Worm (Caenorhabditis elegans) whole organism, L1 larva: ENCODE data around the gene F41E6.8.

ENCODE experiments used
- C34B4.2 ChIP-seq: sonication (generic microtip); optimal IDR thresholded peaks from 2 replicates; lab custom pipeline; 2017; ENCODE audit warnings: mild to moderate bottlenecking, missing genetic modification characterization, missing compliant biosample characterization
- F16B12.6 ChIP-seq: fragments of 150-350 bp; optimal IDR thresholded peaks from 2 replicates; lab custom pipeline; 2014; ENCODE audit warnings: missing biosample characterization, missing genetic modification characterization
- Y116A8C.19 ChIP-seq: sonication (generic microtip); optimal IDR thresholded peaks from 2 replicates; lab custom pipeline; 2016; ENCODE audit warnings: missing compliant biosample characterization, missing genetic modification characterization, borderline replicate concordance
- aly-2 ChIP-seq: fragments of 150-350 bp; optimal IDR thresholded peaks from 2 replicates; lab custom pipeline; 2014; ENCODE audit warnings: missing biosample characterization, missing genetic modification characterization
- ama-1 ChIP-seq: fragments of 150-350 bp; optimal IDR thresholded peaks from 2 replicates; lab custom pipeline; 2014
- blmp-1 ChIP-seq: fragments of 150-350 bp; optimal IDR thresholded peaks from 2 replicates; lab custom pipeline; 2014; ENCODE audit warnings: missing biosample characterization, missing genetic modification characterization
- ceh-8 ChIP-seq: fragments of 200-800 bp; sonication (Bioruptor generic); optimal IDR thresholded peaks from 2 replicates; lab custom pipeline; 2018; ENCODE audit warnings: mild to moderate bottlenecking, missing genetic modification characterization, moderate library complexity, missing compliant biosample characterization
- ceh-82 ChIP-seq, 3 experiments: fragments of 150-350 bp in 1 of 3; sonication (generic microtip) in 2 of 3; optimal IDR thresholded peaks; 2 replicates each; lab custom pipeline; 2014 to 2017; ENCODE audit warnings: missing biosample characterization in 3 of 3, missing genetic modification characterization in 3 of 3
- ceh-88 ChIP-seq: fragments of 200-800 bp; sonication (Bioruptor generic); IDR thresholded peaks from 2 replicates; pipeline ENCODE4 v1.3.6; 2022; ENCODE audit warnings: missing genetic modification characterization, missing compliant biosample characterization
- dsc-1 ChIP-seq: sonication (generic microtip); optimal IDR thresholded peaks from 2 replicates; lab custom pipeline; 2016; ENCODE audit warnings: mild to moderate bottlenecking, missing genetic modification characterization, missing compliant biosample characterization
- efl-1 ChIP-seq, 4 experiments: fragments of 150-350 bp; optimal IDR thresholded peaks in 3 of 4; peaks in 1 of 4; 1 replicate in 1 of 4; 2 replicates in 3 of 4; lab custom pipeline; 2014; ENCODE audit warnings: missing biosample characterization in 2 of 4, missing genetic modification characterization in 2 of 4, missing genetic modification reagents in 2 of 4
- egl-13 ChIP-seq: sonication (generic microtip); optimal IDR thresholded peaks from 2 replicates; lab custom pipeline; 2016; ENCODE audit warnings: missing genotype, missing genetic modification reagents, missing genetic modification characterization, missing compliant biosample characterization
- egl-27 ChIP-seq, 2 experiments: fragments of 150-350 bp in 1 of 2; sonication (generic microtip); optimal IDR thresholded peaks; 3 replicates each; lab custom pipeline; 2017 to 2018; ENCODE audit warnings: missing biosample characterization in 2 of 2, missing genetic modification characterization in 2 of 2, missing genetic modification reagents in 2 of 2
- fkh-10 ChIP-seq: sonication (generic microtip); optimal IDR thresholded peaks from 2 replicates; lab custom pipeline; 2017; ENCODE audit warnings: missing biosample characterization, missing genetic modification reagents, missing genetic modification characterization
- fkh-8 ChIP-seq: sonication (generic microtip); optimal IDR thresholded peaks from 2 replicates; lab custom pipeline; 2016; ENCODE audit warnings: mild to moderate bottlenecking, missing genetic modification characterization, missing compliant biosample characterization
- fos-1 ChIP-seq: fragments of 150-350 bp; optimal IDR thresholded peaks from 2 replicates; lab custom pipeline; 2014; ENCODE audit warnings: missing biosample characterization, missing genetic modification characterization
- hlh-4 ChIP-seq: sonication (generic microtip); optimal IDR thresholded peaks from 2 replicates; lab custom pipeline; 2016; ENCODE audit warnings: mild to moderate bottlenecking, missing genetic modification characterization, missing compliant biosample characterization
- isw-1 ChIP-seq: fragments of 200-800 bp; sonication (Bioruptor generic); IDR thresholded peaks from 2 replicates; pipeline ENCODE4 v1.3.6; 2022; ENCODE audit warnings: missing genetic modification characterization, missing compliant biosample characterization
- jun-1 ChIP-seq: fragments of 150-350 bp; optimal IDR thresholded peaks from 2 replicates; lab custom pipeline; 2014; ENCODE audit warnings: missing biosample characterization, missing genetic modification reagents, missing genetic modification characterization
- lin-14 ChIP-seq: fragments of 200-800 bp; sonication (Bioruptor generic); optimal IDR thresholded peaks from 2 replicates; lab custom pipeline; 2018; ENCODE audit warnings: mild to moderate bottlenecking, missing genetic modification characterization, moderate library complexity, missing compliant biosample characterization
- lin-39 ChIP-seq: fragments of 150-350 bp; optimal IDR thresholded peaks from 2 replicates; lab custom pipeline; 2014; ENCODE audit warnings: missing biosample characterization, missing genetic modification reagents, missing genetic modification characterization
- mab-9 ChIP-seq: fragments of 200-800 bp; sonication (Bioruptor generic); IDR thresholded peaks from 2 replicates; pipeline ENCODE4 v1.3.6; 2022; ENCODE audit warnings: missing genetic modification reagents, missing genetic modification characterization, missing compliant biosample characterization
- mef-2 ChIP-seq: fragments of 150-350 bp; optimal IDR thresholded peaks from 2 replicates; lab custom pipeline; 2014; ENCODE audit warnings: missing biosample characterization, missing genetic modification characterization
- mep-1 ChIP-seq: fragments of 150-350 bp; optimal IDR thresholded peaks from 2 replicates; lab custom pipeline; 2014; ENCODE audit warnings: missing biosample characterization, missing genetic modification characterization
- nhr-237 ChIP-seq: fragments of 150-350 bp; optimal IDR thresholded peaks from 2 replicates; lab custom pipeline; 2014; ENCODE audit warnings: missing biosample characterization, missing genetic modification characterization
- nhr-28 ChIP-seq: fragments of 150-350 bp; optimal IDR thresholded peaks from 2 replicates; lab custom pipeline; 2014; ENCODE audit warnings: missing biosample characterization, missing genetic modification characterization
- nhr-71 ChIP-seq: sonication (generic microtip); optimal IDR thresholded peaks from 2 replicates; lab custom pipeline; 2016; ENCODE audit warnings: mild to moderate bottlenecking, missing genetic modification characterization, moderate library complexity, missing compliant biosample characterization
- nhr-85 ChIP-seq: sonication (generic microtip); peaks from one replicate; lab custom pipeline; 2016; ENCODE audit warnings: missing genetic modification characterization, inconsistent platforms, missing compliant biosample characterization
- nhr-90 ChIP-seq: sonication (generic microtip); optimal IDR thresholded peaks from 2 replicates; lab custom pipeline; 2016; ENCODE audit warnings: mild to moderate bottlenecking, missing genetic modification characterization, missing compliant biosample characterization; ENCODE audit not compliant: poor library complexity
- pag-3 ChIP-seq: sonication (generic microtip); optimal IDR thresholded peaks from 2 replicates; lab custom pipeline; 2017; ENCODE audit warnings: missing genetic modification characterization, mild to moderate bottlenecking, missing compliant biosample characterization, antibody characterized with exemption, borderline replicate concordance; ENCODE audit not compliant: insufficient read depth
- rnt-1 ChIP-seq: sonication (generic microtip); optimal IDR thresholded peaks from 2 replicates; lab custom pipeline; 2016; ENCODE audit warnings: mild to moderate bottlenecking, missing genetic modification characterization, moderate library complexity, missing compliant biosample characterization
- sox-4 ChIP-seq: sonication (generic microtip); optimal IDR thresholded peaks from 2 replicates; lab custom pipeline; 2016; ENCODE audit warnings: missing genetic modification characterization, missing compliant biosample characterization
- swsn-7 ChIP-seq: sonication (generic microtip); optimal IDR thresholded peaks from 2 replicates; lab custom pipeline; 2016; ENCODE audit warnings: missing genetic modification characterization, missing compliant biosample characterization
- tlp-1 ChIP-seq: fragments of 150-350 bp; optimal IDR thresholded peaks from 2 replicates; lab custom pipeline; 2014; ENCODE audit warnings: missing biosample characterization, missing genetic modification characterization
- unc-62 ChIP-seq: fragments of 150-350 bp; optimal IDR thresholded peaks from 2 replicates; lab custom pipeline; 2014; ENCODE audit warnings: missing biosample characterization, missing genetic modification reagents, missing genetic modification characterization

Gene F41E6.8

DNA sequence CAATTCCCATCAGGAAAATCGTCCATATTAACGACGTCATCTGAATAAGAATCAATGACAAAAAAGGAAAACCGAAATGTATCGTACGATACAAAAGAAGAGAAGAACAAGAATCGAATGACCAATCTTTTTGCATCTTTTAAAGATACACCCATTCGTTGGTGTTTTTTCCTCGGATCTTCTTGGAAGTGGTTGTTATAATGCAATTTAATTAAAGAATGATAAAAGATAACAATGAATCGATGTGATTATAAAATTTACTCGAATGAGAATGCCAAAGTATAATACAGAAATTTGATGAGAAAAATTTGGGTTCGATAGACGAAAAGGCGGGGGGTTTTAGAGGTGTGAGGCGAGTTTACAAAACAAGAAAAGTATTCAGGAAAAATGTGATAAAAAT, 27.7 kb upstream of the F41E6.8 start, which contains the start of gene F41E6.12:
F41E6.12 (minus strand) TSS at position 101 of the 400 bp plus-strand sequence.
- TF ChIP-seq nhr-28 (tag; lab: Kevin White, UChicago) (no peak), lin-39 (no peak), sox-4 (tag; lab: Kevin White, UChicago) (no peak), efl-1 (optimal IDR thresholded peaks at IDR 0.05; lab: Kevin White, UChicago) (no peak), efl-1 (GFP tag; optimal IDR thresholded peaks at IDR 0.05 in 1 of 2; lab: Kevin White, UChicago) (peak in 1 of 2 experiments; percentile 37), isw-1 (GFP tag; lab: Robert Waterston, UW) (no peak), mef-2 (no peak), nhr-85 (tag; lab: Kevin White, UChicago) (peak; percentile 49), blmp-1 (peak; percentile 21), ceh-8 (GFP tag; lab: Kevin White, UChicago) (no peak), ama-1 (lab: Kevin White, UChicago) (peak; percentile 50), unc-62 (no peak), nhr-237 (tag; lab: Kevin White, UChicago) (no peak), egl-27 (tag; optimal IDR thresholded peaks at IDR 0.05; lab: Kevin White, UChicago) (no peak), egl-13 (tag; lab: Kevin White, UChicago) (no peak)

DNA sequence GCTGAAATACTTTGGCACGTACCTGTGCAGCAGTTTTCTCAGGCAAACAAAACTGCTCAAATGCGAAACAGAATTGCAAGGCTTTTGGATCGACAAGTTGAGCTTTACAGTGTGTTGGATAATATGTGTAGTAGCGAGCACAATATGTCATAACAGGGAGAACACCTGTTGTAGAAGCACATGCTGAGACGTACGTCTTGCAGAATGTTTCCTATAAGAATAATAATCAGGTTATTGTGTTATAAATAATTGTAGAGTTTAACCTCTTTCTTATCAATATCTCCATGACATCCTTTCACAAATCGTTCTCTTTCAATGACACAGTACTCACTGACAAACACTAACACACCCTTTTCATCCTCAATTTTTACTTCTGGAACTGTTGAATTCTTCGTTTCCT, 26.3 kb upstream of the F41E6.8 start:
- TF ChIP-seq tlp-1 (tag; lab: Kevin White, UChicago) (no peak), efl-1 (optimal IDR thresholded peaks at IDR 0.05; lab: Kevin White, UChicago) (no peak), efl-1 (GFP tag; optimal IDR thresholded peaks at IDR 0.05 in 1 of 2; lab: Kevin White, UChicago) (peak in 1 of 2 experiments; percentile 48)

DNA sequence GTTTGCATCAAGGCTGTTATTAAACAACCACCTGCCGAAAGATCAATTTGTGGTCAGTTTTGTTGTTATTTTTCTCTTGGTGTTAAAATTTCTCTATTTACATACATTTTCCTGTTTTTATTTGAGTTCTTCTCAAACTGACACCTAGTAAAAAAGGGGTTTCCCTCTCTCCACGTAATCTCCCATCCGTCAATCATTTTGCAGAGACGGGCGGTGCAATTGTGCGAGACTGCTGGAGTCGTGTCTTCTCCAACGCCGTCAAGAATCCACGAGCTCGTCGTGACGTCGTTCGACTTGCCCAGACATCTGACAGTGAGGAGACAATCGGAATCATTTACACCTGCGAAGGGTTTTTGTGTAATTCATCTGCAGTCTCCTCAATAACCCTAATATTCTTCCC, 25.1 kb upstream of the F41E6.8 start:
- no peak for TF ChIP-seq nhr-90
- TF ChIP-seq swsn-7 (tag; lab: Kevin White, UChicago): no peak
- no peak for TF ChIP-seq dsc-1
- no peak for TF ChIP-seq mep-1
- peak; percentile 5 for TF ChIP-seq egl-13 (tag; lab: Kevin White, UChicago)
- peak; percentile 76 for TF ChIP-seq nhr-85 (tag; lab: Kevin White, UChicago)
- TF ChIP-seq nhr-71 (tag; lab: Kevin White, UChicago): peak; percentile 25
- peak; percentile 6 for TF ChIP-seq fkh-8 (tag; lab: Kevin White, UChicago)
- no peak for TF ChIP-seq efl-1 (optimal IDR thresholded peaks at IDR 0.05; lab: Kevin White, UChicago)
- TF ChIP-seq efl-1 (GFP tag; optimal IDR thresholded peaks at IDR 0.05 in 1 of 2; lab: Kevin White, UChicago): no peak
- TF ChIP-seq rnt-1: no peak
- TF ChIP-seq lin-14: peak; percentile 26

DNA sequence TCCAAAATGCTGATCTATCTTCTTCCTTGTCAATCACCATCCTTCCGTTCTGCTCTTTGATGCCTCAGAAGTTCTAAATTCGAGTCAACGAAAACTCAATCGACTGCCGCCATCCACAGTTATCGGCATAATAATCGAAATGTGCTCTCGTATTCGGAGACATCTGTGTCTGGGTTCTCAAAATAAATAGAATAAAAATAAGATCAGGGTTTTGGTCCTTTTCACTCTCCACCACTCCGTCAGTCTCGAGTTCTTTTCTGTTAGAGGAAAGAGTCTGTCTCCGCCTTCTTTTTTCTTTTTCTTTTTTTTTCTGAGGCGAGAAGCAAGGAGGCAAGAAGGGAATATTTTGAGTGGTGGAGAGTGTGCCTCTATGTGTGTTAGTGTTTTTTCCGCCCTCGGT, 22.4 kb upstream of the F41E6.8 start, which contains the start of gene F41E6.17:
F41E6.17 (plus strand) TSS at position 348 of the 400 bp plus-strand sequence.
- no peak for TF ChIP-seq mep-1
- TF ChIP-seq fkh-10 (GFP tag; lab: Kevin White, UChicago): peak; percentile 19
- TF ChIP-seq ceh-82 (tag; optimal IDR thresholded peaks at IDR 0.05; lab: Kevin White, UChicago): peak in 1 of 3 experiments; percentile 24
- peak; percentile 33 for TF ChIP-seq dsc-1
- no peak for TF ChIP-seq fos-1 (tag; lab: Kevin White, UChicago)
- no peak for TF ChIP-seq aly-2 (tag; lab: Kevin White, UChicago)
- TF ChIP-seq hlh-4 (tag; lab: Kevin White, UChicago): no peak
- TF ChIP-seq lin-14: peak; percentile 70

DNA sequence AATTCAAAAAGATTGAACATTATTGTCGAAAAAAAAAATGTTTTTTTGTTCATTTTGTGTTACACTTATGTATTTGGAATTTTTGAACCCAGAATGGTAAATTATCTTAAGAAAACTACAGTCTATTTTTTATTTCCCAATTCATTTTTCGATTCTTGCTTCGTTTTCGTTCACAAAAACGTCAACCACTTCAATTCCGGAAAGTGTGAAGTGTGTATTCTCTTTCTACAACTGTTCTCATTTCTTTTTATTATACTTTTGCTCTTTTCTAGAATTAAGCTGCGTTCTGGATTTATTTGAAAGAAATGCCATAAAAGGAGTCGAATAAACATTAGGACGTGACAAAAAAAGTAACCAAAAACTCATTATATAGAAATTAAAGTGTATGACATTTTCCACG, 21.0 kb upstream of the F41E6.8 start, which contains the start of gene F41E6.1:
F41E6.1 (plus strand) TSS at position 301 of the 400 bp plus-strand sequence.
- TF ChIP-seq fkh-8 (tag; lab: Kevin White, UChicago): no peak
- TF ChIP-seq pag-3 (tag; lab: Kevin White, UChicago): no peak
- no peak for TF ChIP-seq nhr-90
- no peak for TF ChIP-seq jun-1 (tag; lab: Kevin White, UChicago)
- TF ChIP-seq efl-1 (optimal IDR thresholded peaks at IDR 0.05; lab: Kevin White, UChicago): no peak
- no peak for TF ChIP-seq efl-1 (GFP tag; optimal IDR thresholded peaks at IDR 0.05 in 1 of 2; lab: Kevin White, UChicago)
- TF ChIP-seq, all 84 proteins: peak for 0

DNA sequence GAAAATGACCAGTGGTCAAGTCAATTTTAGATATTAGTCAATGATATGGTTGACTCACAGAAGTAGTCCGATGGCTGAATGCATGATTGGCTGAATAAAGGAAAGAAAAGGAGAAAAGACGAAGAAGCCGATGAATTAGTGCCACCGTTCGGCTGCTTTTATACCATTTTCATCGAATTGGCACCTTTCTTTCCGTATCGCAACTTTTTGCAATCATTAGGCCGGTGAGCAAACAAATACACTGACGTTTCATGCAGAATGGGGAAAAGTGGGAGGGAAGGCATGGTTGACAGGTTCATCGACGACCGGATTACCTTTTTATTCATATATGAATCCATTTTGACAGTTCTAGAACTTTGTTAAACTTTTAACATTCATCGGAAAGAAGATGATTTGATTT, 19.9 kb upstream of the F41E6.8 start, which contains the start of gene idpc-2:
idpc-2 (minus strand) TSS at position 101 of the 400 bp plus-strand sequence.
- no peak for TF ChIP-seq mab-9 (GFP tag; lab: Robert Waterston, UW)
- no peak for TF ChIP-seq efl-1 (optimal IDR thresholded peaks at IDR 0.05; lab: Kevin White, UChicago)
- no peak for TF ChIP-seq efl-1 (GFP tag; optimal IDR thresholded peaks at IDR 0.05 in 1 of 2; lab: Kevin White, UChicago)
- no peak for TF ChIP-seq ceh-88 (GFP tag; lab: Robert Waterston, UW)
- no peak for TF ChIP-seq F16B12.6 (tag; lab: Kevin White, UChicago)
- no peak for TF ChIP-seq jun-1 (tag; lab: Kevin White, UChicago)
- no peak for TF ChIP-seq nhr-90
- TF ChIP-seq C34B4.2 (tag; lab: Kevin White, UChicago): no peak
- no peak for TF ChIP-seq Y116A8C.19 (tag; lab: Kevin White, UChicago)
- TF ChIP-seq fos-1 (tag; lab: Kevin White, UChicago): no peak
- TF ChIP-seq, all 84 proteins: peak for 0
